Fruit fly (Drosophila melanogaster) whole organism, pupa: ENCODE data around the gene CG32806.

ENCODE experiments used
- CG10348 ChIP-seq: fragments of 200-800 bp; sonication (Bioruptor generic); IDR thresholded peaks from 2 replicates; pipeline ENCODE4 v1.3.6; 2022; ENCODE audit warnings: missing biosample characterization, missing genetic modification characterization
- CG12605 ChIP-seq: fragments of 200-800 bp; sonication (Bioruptor generic); IDR thresholded peaks from 2 replicates; pipeline ENCODE4 v1.3.6; 2022; ENCODE audit warnings: missing biosample characterization, missing genetic modification characterization
- CG13204 ChIP-seq: fragments of 200-800 bp; sonication (Bioruptor generic); optimal IDR thresholded peaks from 2 replicates; lab custom pipeline; 2018; ENCODE audit warnings: missing biosample characterization, mild to moderate bottlenecking, missing genetic modification characterization, moderate library complexity
- CG14655 ChIP-seq: fragments of 200-800 bp; sonication (Bioruptor generic); optimal IDR thresholded peaks from 3 replicates; lab custom pipeline; 2017; ENCODE audit warnings: mild to moderate bottlenecking, missing biosample characterization, missing genetic modification reagents, missing genetic modification characterization
- CG15710 ChIP-seq: fragments of 200-800 bp; sonication (Bioruptor generic); optimal IDR thresholded peaks from 2 replicates; lab custom pipeline; 2018; ENCODE audit warnings: missing biosample characterization, mild to moderate bottlenecking, missing genetic modification characterization, moderate library complexity
- CG17806 ChIP-seq: fragments of 200-800 bp; sonication (Bioruptor generic); optimal IDR thresholded peaks from 2 replicates; lab custom pipeline; 2018; ENCODE audit warnings: missing biosample characterization, mild to moderate bottlenecking, missing genetic modification characterization, moderate library complexity
- CG32121 ChIP-seq: fragments of 200-800 bp; sonication (Bioruptor generic); IDR thresholded peaks from 2 replicates; pipeline ENCODE4 v1.3.6; 2022; ENCODE audit warnings: missing biosample characterization, missing genetic modification characterization
- CG34367 ChIP-seq: fragments of 200-800 bp; sonication (Bioruptor generic); optimal IDR thresholded peaks from 2 replicates; lab custom pipeline; 2018; ENCODE audit warnings: missing biosample characterization, mild to moderate bottlenecking, missing genetic modification characterization
- CG4496 ChIP-seq: fragments of 200-800 bp; sonication (Bioruptor generic); IDR thresholded peaks from 3 replicates; pipeline ENCODE4 v1.3.6; 2022; ENCODE audit warnings: missing biosample characterization, missing genetic modification characterization
- CG8159 ChIP-seq: fragments of 200-800 bp; sonication (Bioruptor generic); optimal IDR thresholded peaks from 3 replicates; lab custom pipeline; 2018; ENCODE audit warnings: missing biosample characterization, mild to moderate bottlenecking, missing genetic modification characterization, moderate library complexity
- CG8301 ChIP-seq: fragments of 200-800 bp; sonication (Bioruptor generic); optimal IDR thresholded peaks from 2 replicates; lab custom pipeline; 2018; ENCODE audit warnings: missing biosample characterization, mild to moderate bottlenecking, missing genetic modification characterization
- CG9948 ChIP-seq: fragments of 200-800 bp; sonication (Bioruptor generic); optimal IDR thresholded peaks from 2 replicates; lab custom pipeline; 2018; ENCODE audit warnings: missing biosample characterization, mild to moderate bottlenecking, missing genetic modification characterization, moderate library complexity
- D1 ChIP-seq: fragments of 200-800 bp; sonication (Bioruptor generic); optimal IDR thresholded peaks from 2 replicates; lab custom pipeline; 2018; ENCODE audit warnings: missing biosample characterization, mild to moderate bottlenecking, missing genetic modification characterization, moderate library complexity
- EcR ChIP-seq: fragments of 200-800 bp; sonication (Bioruptor generic); optimal IDR thresholded peaks from 3 replicates; lab custom pipeline; 2019; ENCODE audit warnings: missing biosample characterization, missing genetic modification characterization, mild to moderate bottlenecking, moderate library complexity, missing genetic modification reagents
- Ets98B ChIP-seq: fragments of 200-800 bp; sonication (Bioruptor generic); IDR thresholded peaks from 2 replicates; pipeline ENCODE4 v1.3.6; 2022; ENCODE audit warnings: missing biosample characterization, missing genetic modification characterization
- Pif1A ChIP-seq: fragments of 200-800 bp; sonication (Bioruptor generic); optimal IDR thresholded peaks from 3 replicates; lab custom pipeline; 2016; ENCODE audit warnings: missing biosample characterization, missing genetic modification characterization
- Pif1B ChIP-seq: fragments of 200-800 bp; sonication (Bioruptor generic); optimal IDR thresholded peaks from 3 replicates; lab custom pipeline; 2016; ENCODE audit warnings: missing biosample characterization, missing genetic modification characterization
- Snoo ChIP-seq: fragments of 200-800 bp; sonication (Bioruptor generic); optimal IDR thresholded peaks from 3 replicates; lab custom pipeline; 2017; ENCODE audit warnings: missing biosample characterization, mild to moderate bottlenecking, missing genetic modification characterization, inconsistent platforms
- fd96Ca ChIP-seq: fragments of 200-800 bp; sonication (Bioruptor generic); IDR thresholded peaks from 3 replicates; pipeline ENCODE4 v1.3.6; 2022; ENCODE audit warnings: missing biosample characterization, missing genetic modification characterization
- gl ChIP-seq: fragments of 200-800 bp; sonication (Bioruptor generic); optimal IDR thresholded peaks from 2 replicates; lab custom pipeline; 2018; ENCODE audit warnings: missing biosample characterization, mild to moderate bottlenecking, missing genetic modification characterization
- rn ChIP-seq: fragments of 200-800 bp; sonication (Bioruptor generic); IDR thresholded peaks from 2 replicates; pipeline ENCODE4 v1.3.6; 2022; ENCODE audit warnings: missing biosample characterization, missing genetic modification characterization

The CG32806 gene

dm6 chrX:1819026-1819425 lies 29.7 kb downstream of the CG32806 start:
- TF ChIP-seq CG10348 (no peak), Snoo (tag; lab: Kevin White, UChicago) (no peak), CG9948 (tag; lab: Kevin White, UChicago) (no peak), CG8301 (no peak), Ets98B (GFP tag; lab: Robert Waterston, UW) (no peak), CG32121 (GFP tag; lab: Robert Waterston, UW) (no peak), CG4496 (GFP tag; lab: Robert Waterston, UW) (no peak), CG13204 (GFP tag; lab: Kevin White, UChicago) (no peak), EcR (GFP tag; lab: Kevin White, UChicago) (no peak), D1 (no peak), CG14655 (no peak), CG17806 (tag; lab: Kevin White, UChicago) (no peak), gl (tag; lab: Kevin White, UChicago) (no peak), CG8159 (tag; lab: Kevin White, UChicago) (no peak), fd96Ca (no peak), Pif1A (GFP tag; lab: Kevin White, UChicago) (no peak), Pif1B (GFP tag; lab: Kevin White, UChicago) (no peak), CG12605 (GFP tag; lab: Robert Waterston, UW) (no peak), rn (GFP tag; lab: Robert Waterston, UW) (no peak), CG15710 (tag; lab: Kevin White, UChicago) (no peak)

- TF ChIP-seq CG17806 (tag; lab: Kevin White, UChicago) = no peak
- TF ChIP-seq fd96Ca = no peak
- no peak for TF ChIP-seq CG8159 (tag; lab: Kevin White, UChicago)
- TF ChIP-seq CG9948 (tag; lab: Kevin White, UChicago) = no peak
- no peak for TF ChIP-seq D1
- TF ChIP-seq, all 21 proteins: peak for 0
These were observed 30.9 kb downstream of the CG32806 start, which contains the start of gene CG14810 for dm6 chrX:1820241-1820640. TSS of gene CG14810 (minus strand) at chrX:1820341.

dm6 chrX:1821039-1821438 lies 31.7 kb downstream of the CG32806 start:
- TF ChIP-seq Snoo (tag; lab: Kevin White, UChicago) = no peak
- TF ChIP-seq CG4496 (GFP tag; lab: Robert Waterston, UW) = no peak
- no peak for TF ChIP-seq EcR (GFP tag; lab: Kevin White, UChicago)
- no peak for TF ChIP-seq Pif1A (GFP tag; lab: Kevin White, UChicago)
- no peak for TF ChIP-seq CG13204 (GFP tag; lab: Kevin White, UChicago)

dm6 chrX:1822281-1822680 lies 32.9 kb downstream of the CG32806 start, which contains the start of gene CG14811:
TSS of gene CG14811 (minus strand) at chrX:1822381.
- TF ChIP-seq Pif1A (GFP tag; lab: Kevin White, UChicago) (no peak), CG13204 (GFP tag; lab: Kevin White, UChicago) (no peak), D1 (no peak)

- TF ChIP-seq CG8159 (tag; lab: Kevin White, UChicago) (no peak), CG15710 (tag; lab: Kevin White, UChicago) (no peak), Ets98B (GFP tag; lab: Robert Waterston, UW) (no peak), CG4496 (GFP tag; lab: Robert Waterston, UW) (no peak), CG32121 (GFP tag; lab: Robert Waterston, UW) (no peak), D1 (no peak), CG9948 (tag; lab: Kevin White, UChicago) (no peak), Snoo (tag; lab: Kevin White, UChicago) (no peak), CG34367 (no peak), CG17806 (tag; lab: Kevin White, UChicago) (no peak), rn (GFP tag; lab: Robert Waterston, UW) (no peak), CG10348 (no peak), Pif1B (GFP tag; lab: Kevin White, UChicago) (no peak), fd96Ca (no peak), gl (tag; lab: Kevin White, UChicago) (no peak)
- TF ChIP-seq, all 21 proteins: peak for 0
These were observed 34.7 kb downstream of the CG32806 start for dm6 chrX:1823883-1824609.

dm6 chrX:1824610-1824948 lies 35.2 kb downstream of the CG32806 start:
- TF ChIP-seq CG34367 = peak; percentile 56
- TF ChIP-seq CG9948 (tag; lab: Kevin White, UChicago) = peak; percentile 56
- TF ChIP-seq gl (tag; lab: Kevin White, UChicago) = peak; percentile 21
- peak; percentile 68 for TF ChIP-seq CG32121 (GFP tag; lab: Robert Waterston, UW)
- peak; percentile 58; the same call in 2 of the 3 replicates for TF ChIP-seq fd96Ca
- TF ChIP-seq EcR (GFP tag; lab: Kevin White, UChicago) = peak; percentile 95
- TF ChIP-seq CG12605 (GFP tag; lab: Robert Waterston, UW) = no peak; the same call in 1 of the 2 replicates
- TF ChIP-seq CG15710 (tag; lab: Kevin White, UChicago) = peak; percentile 68
- peak; percentile 55 for TF ChIP-seq CG17806 (tag; lab: Kevin White, UChicago)
- peak; percentile 59 for TF ChIP-seq CG8301
- TF ChIP-seq CG4496 (GFP tag; lab: Robert Waterston, UW) = peak; percentile 80; the same call in 2 of the 3 replicates
- peak; percentile 14 for TF ChIP-seq CG13204 (GFP tag; lab: Kevin White, UChicago)
- peak; percentile 72 for TF ChIP-seq CG14655
- TF ChIP-seq D1 = peak; percentile 5
- TF ChIP-seq CG8159 (tag; lab: Kevin White, UChicago) = peak; percentile 67
- TF ChIP-seq Pif1B (GFP tag; lab: Kevin White, UChicago) = peak; percentile 42
- TF ChIP-seq Snoo (tag; lab: Kevin White, UChicago) = peak; percentile 67
- TF ChIP-seq Pif1A (GFP tag; lab: Kevin White, UChicago) = peak; percentile 65
- peak; percentile 44; the same call in 1 of the 2 replicates for TF ChIP-seq CG10348
- no peak for TF ChIP-seq rn (GFP tag; lab: Robert Waterston, UW)
- peak; percentile 58; the same call in 1 of the 2 replicates for TF ChIP-seq Ets98B (GFP tag; lab: Robert Waterston, UW)
